Fruit fly (Drosophila melanogaster) whole organism, embryonic: ENCODE data around the gene Lipt2.

Source experiments
- CG10366 ChIP-seq: fragments of 200-800 bp; sonication (Bioruptor generic); IDR thresholded peaks from 2 replicates; pipeline ENCODE4 v1.3.6; 2022; ENCODE audit warnings: missing biosample characterization, missing genetic modification characterization
- CG10979 ChIP-seq: fragments of 200-800 bp; sonication (Bioruptor generic); optimal IDR thresholded peaks from 2 replicates; lab custom pipeline; 2018; ENCODE audit warnings: missing biosample characterization, mild to moderate bottlenecking, missing genetic modification characterization, moderate library complexity
- CG11504 ChIP-seq: fragments of 200-800 bp; sonication (Bioruptor generic); optimal IDR thresholded peaks from 3 replicates; lab custom pipeline; 2019; ENCODE audit warnings: missing biosample characterization, mild to moderate bottlenecking, missing genetic modification characterization, moderate library complexity
- CG11723 ChIP-seq: fragments of 200-800 bp; sonication (Bioruptor generic); optimal IDR thresholded peaks from 2 replicates; lab custom pipeline; 2017; ENCODE audit warnings: missing biosample characterization, mild to moderate bottlenecking, missing genetic modification characterization
- CG12155 ChIP-seq: fragments of 200-800 bp; sonication (Bioruptor generic); optimal IDR thresholded peaks from 3 replicates; lab custom pipeline; 2016; ENCODE audit warnings: missing biosample characterization, missing genetic modification characterization
- CG12391 ChIP-seq: fragments of 200-800 bp; sonication (Bioruptor generic); optimal IDR thresholded peaks from 3 replicates; lab custom pipeline; 2018; ENCODE audit warnings: missing biosample characterization, mild to moderate bottlenecking, missing genetic modification characterization, moderate library complexity
- CG15269 ChIP-seq: fragments of 200-800 bp; sonication (Bioruptor generic); optimal IDR thresholded peaks from 2 replicates; lab custom pipeline; 2018; ENCODE audit warnings: missing biosample characterization, mild to moderate bottlenecking, missing genetic modification characterization, moderate library complexity
- CG17802 ChIP-seq: fragments of 200-800 bp; sonication (Bioruptor generic); optimal IDR thresholded peaks from 2 replicates; lab custom pipeline; 2018; ENCODE audit warnings: missing biosample characterization, mild to moderate bottlenecking, missing genetic modification characterization, moderate library complexity
- CG18599 ChIP-seq: fragments of 200-800 bp; sonication (Bioruptor generic); optimal IDR thresholded peaks from 3 replicates; lab custom pipeline; 2017; ENCODE audit warnings: missing biosample characterization, missing genetic modification characterization, mild to moderate bottlenecking, moderate library complexity, missing genetic modification reagents
- CG2120 ChIP-seq: fragments of 200-800 bp; sonication (Bioruptor generic); optimal IDR thresholded peaks from 3 replicates; lab custom pipeline; 2016; ENCODE audit warnings: missing biosample characterization, missing genetic modification characterization
- CG3065 ChIP-seq: fragments of 200-800 bp; sonication (Bioruptor generic); optimal IDR thresholded peaks from 2 replicates; lab custom pipeline; 2016; ENCODE audit warnings: missing biosample characterization, missing genetic modification characterization
- CG4707 ChIP-seq: fragments of 200-800 bp; sonication (Bioruptor generic); optimal IDR thresholded peaks from 2 replicates; lab custom pipeline; 2018; ENCODE audit warnings: missing biosample characterization, mild to moderate bottlenecking, missing genetic modification characterization, moderate library complexity
- CG6689 ChIP-seq: fragments of 200-800 bp; sonication (Bioruptor generic); IDR thresholded peaks from 2 replicates; pipeline ENCODE4 v1.3.6; 2022; ENCODE audit warnings: missing biosample characterization, missing genetic modification characterization
- CG6791 ChIP-seq: fragments of 200-800 bp; sonication (Bioruptor generic); IDR thresholded peaks from 3 replicates; pipeline ENCODE4 v1.3.6; 2022; ENCODE audit warnings: missing biosample characterization, missing genetic modification characterization; ENCODE audit not compliant: partially characterized antibody
- CG7556 ChIP-seq: fragments of 200-800 bp; sonication (Bioruptor generic); optimal IDR thresholded peaks from 2 replicates; lab custom pipeline; 2017; ENCODE audit warnings: missing biosample characterization, mild to moderate bottlenecking, missing genetic modification characterization
- CG8924 ChIP-seq: fragments of 200-800 bp; optimal IDR thresholded peaks from 3 replicates; lab custom pipeline; 2019; ENCODE audit warnings: missing biosample characterization, mild to moderate bottlenecking, missing genetic modification characterization, moderate library complexity
- CG9932 ChIP-seq: fragments of 200-800 bp; sonication (Bioruptor generic); IDR thresholded peaks from 2 replicates; pipeline ENCODE4 v1.3.6; 2022; ENCODE audit warnings: missing biosample characterization, missing genetic modification characterization
- CTCF ChIP-seq: fragments of 200-800 bp; sonication (Bioruptor generic); optimal IDR thresholded peaks from 2 replicates; lab custom pipeline; 2017; ENCODE audit warnings: missing biosample characterization, mild to moderate bottlenecking, missing genetic modification characterization, moderate library complexity
- Dp ChIP-seq: fragments of 200-800 bp; sonication (Bioruptor generic); optimal IDR thresholded peaks from 2 replicates; lab custom pipeline; 2018; ENCODE audit warnings: missing biosample characterization, mild to moderate bottlenecking, missing genetic modification characterization, moderate library complexity
- E2f2 ChIP-seq: fragments of 200-800 bp; sonication (Bioruptor generic); IDR thresholded peaks from 2 replicates; pipeline ENCODE4 v1.3.6; 2022; ENCODE audit warnings: missing biosample characterization, missing genetic modification characterization
- Hand ChIP-seq: fragments of 200-800 bp; sonication (Bioruptor generic); optimal IDR thresholded peaks from 2 replicates; lab custom pipeline; 2017; ENCODE audit warnings: mild to moderate bottlenecking, missing biosample characterization, missing genetic modification reagents, missing genetic modification characterization
- Rx ChIP-seq: fragments of 200-800 bp; sonication (Bioruptor generic); IDR thresholded peaks from 2 replicates; pipeline ENCODE4 v1.3.6; 2022; ENCODE audit warnings: missing biosample characterization, missing genetic modification characterization
- Sry-β ChIP-seq: fragments of 200-800 bp; sonication (Bioruptor generic); optimal IDR thresholded peaks from 2 replicates; lab custom pipeline; 2018; ENCODE audit warnings: missing biosample characterization, mild to moderate bottlenecking, missing genetic modification characterization, moderate library complexity
- Stat92E ChIP-seq, 3 experiments: fragments of >200 bp in 2 of 3; fragments of 200-800 bp in 1 of 3; sonication (Bioruptor generic) in 1 of 3; optimal IDR thresholded peaks; 2 replicates each; lab custom pipeline; 2017 to 2019; ENCODE audit warnings: missing biosample characterization in 3 of 3, missing genetic modification characterization in 3 of 3, mild to moderate bottlenecking in 1 of 3, moderate library complexity in 1 of 3
- Vsx1 ChIP-seq: fragments of 200-800 bp; sonication (Bioruptor generic); optimal IDR thresholded peaks from 2 replicates; lab custom pipeline; 2017; ENCODE audit warnings: missing biosample characterization, mild to moderate bottlenecking, missing genetic modification characterization, missing genetic modification reagents
- Xbp1 ChIP-seq: fragments of 200-800 bp; sonication (Bioruptor generic); optimal IDR thresholded peaks from 3 replicates; lab custom pipeline; 2016; ENCODE audit warnings: missing biosample characterization, mild to moderate bottlenecking, missing genetic modification characterization
- ase ChIP-seq: fragments of 200-800 bp; sonication (Bioruptor generic); IDR thresholded peaks from 3 replicates; pipeline ENCODE4 v1.3.6; 2022; ENCODE audit warnings: missing biosample characterization, missing genetic modification characterization
- bab2 ChIP-seq: fragments of 200-800 bp; sonication (Bioruptor generic); optimal IDR thresholded peaks from 2 replicates; lab custom pipeline; 2016; ENCODE audit warnings: missing biosample characterization, missing genetic modification characterization
- chinmo ChIP-seq: fragments of 200-800 bp; sonication (Bioruptor generic); IDR thresholded peaks from 4 replicates; pipeline ENCODE4 v1.3.6; 2022; ENCODE audit warnings: missing biosample characterization, missing genetic modification characterization; ENCODE audit not compliant: partially characterized antibody
- disco-r ChIP-seq: fragments of 200-800 bp; sonication (Bioruptor generic); optimal IDR thresholded peaks from 2 replicates; lab custom pipeline; 2016; ENCODE audit warnings: missing biosample characterization, missing genetic modification characterization
- dm ChIP-seq: fragments of 200-800 bp; sonication (Bioruptor generic); optimal IDR thresholded peaks from 3 replicates; lab custom pipeline; 2016; ENCODE audit warnings: missing biosample characterization, missing genetic modification characterization
- dmrt11E ChIP-seq: fragments of 200-800 bp; sonication (Bioruptor generic); optimal IDR thresholded peaks from 3 replicates; lab custom pipeline; 2018; ENCODE audit warnings: missing biosample characterization, mild to moderate bottlenecking, missing genetic modification characterization, moderate library complexity
- ems ChIP-seq: fragments of 200-800 bp; sonication (Bioruptor generic); optimal IDR thresholded peaks from 3 replicates; lab custom pipeline; 2016; ENCODE audit warnings: missing biosample characterization, missing genetic modification characterization
- fru ChIP-seq: fragments of >200 bp; optimal IDR thresholded peaks from 2 replicates; lab custom pipeline; 2017
- gfzf ChIP-seq: fragments of 200-800 bp; sonication (Bioruptor generic); optimal IDR thresholded peaks from 2 replicates; lab custom pipeline; 2016; ENCODE audit warnings: missing biosample characterization, mild to moderate bottlenecking, missing genetic modification characterization, moderate library complexity
- her ChIP-seq: fragments of 200-800 bp; sonication (Bioruptor generic); optimal IDR thresholded peaks from 2 replicates; lab custom pipeline; 2016; ENCODE audit warnings: missing biosample characterization, missing genetic modification characterization
- knrl ChIP-seq: fragments of 200-800 bp; sonication (Bioruptor generic); IDR thresholded peaks from 3 replicates; pipeline ENCODE4 v1.3.6; 2022; ENCODE audit warnings: missing biosample characterization, missing genetic modification characterization; ENCODE audit not compliant: partially characterized antibody
- mld ChIP-seq: fragments of 200-800 bp; sonication (Bioruptor generic); IDR thresholded peaks from 3 replicates; pipeline ENCODE4 v1.3.6; 2022; ENCODE audit warnings: missing biosample characterization, missing genetic modification characterization; ENCODE audit not compliant: partially characterized antibody
- nom ChIP-seq: fragments of 200-800 bp; sonication (Bioruptor generic); optimal IDR thresholded peaks from 2 replicates; lab custom pipeline; 2017; ENCODE audit warnings: missing biosample characterization, missing genetic modification characterization, mild to moderate bottlenecking, moderate library complexity, missing genetic modification reagents
- pb ChIP-seq: fragments of 200-800 bp; sonication (Bioruptor generic); optimal IDR thresholded peaks from 3 replicates; lab custom pipeline; 2016; ENCODE audit warnings: missing biosample characterization, missing genetic modification characterization
- rib ChIP-seq: fragments of 200-800 bp; sonication (Bioruptor generic); IDR thresholded peaks from 2 replicates; pipeline ENCODE4 v1.3.6; 2022; ENCODE audit warnings: missing biosample characterization, missing genetic modification characterization
- sc ChIP-seq, 3 experiments: fragments of >200 bp in 2 of 3; fragments of 200-800 bp in 1 of 3; sonication (Bioruptor generic) in 1 of 3; optimal IDR thresholded peaks; 2 replicates in 2 of 3; 3 replicates in 1 of 3; lab custom pipeline; 2017; ENCODE audit warnings: mild to moderate bottlenecking in 1 of 3, missing biosample characterization in 1 of 3, missing genetic modification characterization in 1 of 3, missing genetic modification reagents in 1 of 3
- ssp ChIP-seq: fragments of 200-800 bp; sonication (Bioruptor generic); IDR thresholded peaks from 2 replicates; pipeline ENCODE4 v1.3.6; 2022; ENCODE audit warnings: missing biosample characterization, missing genetic modification characterization
- stc ChIP-seq: fragments of 200-800 bp; sonication (Bioruptor generic); IDR thresholded peaks from 2 replicates; pipeline ENCODE4 v1.3.6; 2022; ENCODE audit warnings: missing biosample characterization, missing genetic modification characterization
- tio ChIP-seq: fragments of 200-800 bp; sonication (Bioruptor generic); optimal IDR thresholded peaks from 2 replicates; lab custom pipeline; 2017; ENCODE audit warnings: missing biosample characterization, missing genetic modification characterization, inconsistent platforms
- usp ChIP-seq: fragments of >200 bp; optimal IDR thresholded peaks from 2 replicates; lab custom pipeline; 2017; ENCODE audit warnings: missing biosample characterization, missing genetic modification characterization
- vvl ChIP-seq: fragments of 200-800 bp; sonication (Bioruptor generic); IDR thresholded peaks from 2 replicates; pipeline ENCODE4 v1.3.6; 2022; ENCODE audit warnings: missing biosample characterization, missing genetic modification characterization
- zen2 ChIP-seq: fragments of 200-800 bp; sonication (Bioruptor generic); IDR thresholded peaks from 3 replicates; pipeline ENCODE4 v1.3.6; 2022; ENCODE audit warnings: missing biosample characterization, missing genetic modification characterization; ENCODE audit not compliant: partially characterized antibody

Gene Lipt2

DNA sequence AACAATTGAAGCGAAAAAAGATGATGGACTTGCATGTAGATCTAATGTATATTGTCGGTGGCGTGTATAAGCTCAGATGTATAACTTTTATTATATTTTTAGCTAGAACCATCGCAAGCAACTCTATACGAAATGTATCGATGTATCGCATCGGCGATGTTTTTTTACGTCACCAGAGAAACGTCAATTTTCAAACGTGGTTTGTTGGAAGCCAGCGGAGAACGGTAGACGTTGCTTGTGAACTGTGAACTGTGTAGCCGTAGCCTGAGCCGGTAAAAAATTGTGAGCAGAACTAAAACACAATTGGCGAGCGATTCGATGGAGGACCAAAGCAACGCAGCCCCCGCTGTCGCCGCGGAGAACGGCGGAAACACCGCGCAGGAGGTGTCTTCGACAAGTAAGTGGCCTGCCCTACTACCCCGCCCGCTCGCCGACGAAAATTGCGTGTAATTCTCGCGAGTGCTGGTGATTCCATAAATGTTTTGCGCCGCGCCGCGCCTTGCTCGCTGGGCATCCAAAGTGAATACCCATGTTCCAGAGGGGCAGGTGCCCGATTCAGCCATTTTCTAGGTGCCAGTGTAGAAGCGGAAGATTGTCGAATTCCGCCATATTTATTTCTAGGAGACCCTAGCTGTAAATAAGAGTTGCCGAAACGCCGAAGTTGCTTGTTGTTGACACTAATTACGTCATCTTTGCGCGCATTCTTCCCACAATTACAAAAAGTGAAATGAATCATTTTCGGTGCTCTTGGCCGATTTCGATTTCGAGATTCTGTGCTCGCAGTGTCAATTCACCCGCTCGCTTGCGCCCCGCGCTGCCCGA lies 34.0 kb downstream of the Lipt2 start, which contains the start of gene lost (continued):
- TF ChIP-seq bab2 (GFP tag; lab: Kevin White, UChicago) (peak; percentile 0), Sry-β (GFP tag; lab: Kevin White, UChicago) (peak; percentile 84), CG11504 (no peak), CG18599 (GFP tag; lab: Kevin White, UChicago) (peak; percentile 15), gfzf (GFP tag; lab: Kevin White, UChicago) (peak; percentile 25), CG12391 (tag; lab: Kevin White, UChicago) (peak; percentile 58), ase (GFP tag; lab: Robert Waterston, UW) (no peak), tio (GFP tag; lab: Kevin White, UChicago) (no peak), ems (GFP tag; lab: Kevin White, UChicago) (peak; percentile 8), CG4707 (GFP tag; lab: Kevin White, UChicago) (no peak), Stat92E (GFP tag; optimal IDR thresholded peaks at IDR 0.05; lab: Kevin White, UChicago) (no peak), pb (GFP tag; lab: Kevin White, UChicago) (peak; percentile 3), CTCF (GFP tag; lab: Kevin White, UChicago) (peak; percentile 74), CG12155 (GFP tag; lab: Kevin White, UChicago) (peak; percentile 27), dm (peak; percentile 85), fru (lab: Kevin White, UChicago) (no peak), usp (GFP tag; lab: Kevin White, UChicago) (no peak), dmrt11E (tag; lab: Kevin White, UChicago) (no peak), mld (GFP tag; lab: Robert Waterston, UW) (peak; percentile 98), CG10366 (0 out of 2 replicates have a peak, but pooled peaks have one; percentile 20), CG11723 (GFP tag; lab: Kevin White, UChicago) (peak; percentile 65), disco-r (no peak), CG7556 (no peak), her (GFP tag; lab: Kevin White, UChicago) (peak; percentile 22), E2f2 (GFP tag; lab: Robert Waterston, UW) (peak; percentile 72), CG8924 (peak; percentile 14), CG10979 (peak; percentile 27), Hand (GFP tag; lab: Kevin White, UChicago) (no peak), chinmo (GFP tag; lab: Robert Waterston, UW) (peak; percentile 99), CG9932 (peak; percentile 81), CG3065 (GFP tag; lab: Kevin White, UChicago) (no peak), CG15269 (tag; lab: Kevin White, UChicago) (peak; percentile 14), CG6689 (GFP tag; lab: Robert Waterston, UW) (peak; percentile 38; the same call in 1 of the 2 replicates), Rx (peak; percentile 28; the same call in 1 of the 2 replicates), CG6791 (GFP tag; lab: Robert Waterston, UW) (peak; percentile 100), Vsx1 (GFP tag; lab: Kevin White, UChicago) (peak; percentile 34), rib (GFP tag; lab: Robert Waterston, UW) (peak; percentile 10; the same call in 1 of the 2 replicates), CG17802 (peak; percentile 82), Xbp1 (GFP tag; lab: Kevin White, UChicago) (peak; percentile 13), vvl (GFP tag; lab: Robert Waterston, UW) (peak; percentile 56), CG2120 (GFP tag; lab: Kevin White, UChicago) (peak; percentile 48), stc (GFP tag; lab: Robert Waterston, UW) (0 out of 2 replicates have a peak, but pooled peaks have one; percentile 35), Dp (GFP tag; lab: Kevin White, UChicago) (peak; percentile 62), nom (GFP tag; lab: Kevin White, UChicago) (peak; percentile 24), knrl (GFP tag; lab: Robert Waterston, UW) (peak; percentile 99), zen2 (GFP tag; lab: Robert Waterston, UW) (peak; percentile 98; the same call in 2 of the 3 replicates), ssp (GFP tag; lab: Robert Waterston, UW) (peak; percentile 89), sc (optimal IDR thresholded peaks at IDR 0.05; lab: Kevin White, UChicago) (no peak), sc (GFP tag; optimal IDR thresholded peaks at IDR 0.05; lab: Kevin White, UChicago) (no peak)
